Fruit fly (Drosophila melanogaster): ENCODE measurements around the gene dgt4.
A peak's percentile ranks its signal among the peaks of the same experiment; 100 is the strongest.

dgt4 gene

dm6 chrX:4113698-4114216, at the start of gene dgt4, which contains the start of gene Nsun2 (continued):
- TF ChIP-seq CG18262 (tag; optimal IDR thresholded peaks at IDR 0.05) (peak; percentile 0), CG10147 (GFP tag; optimal IDR thresholded peaks at IDR 0.05) (no peak), Jarid2 (GFP tag; optimal IDR thresholded peaks at IDR 0.05) (no peak), Oaz (GFP tag; IDR thresholded peaks at IDR 0.05) (no peak), CG12155 (GFP tag; optimal IDR thresholded peaks at IDR 0.05) (peak; percentile 28), Six4 (GFP tag; optimal IDR thresholded peaks at IDR 0.05) (no peak), tna (GFP tag; IDR thresholded peaks at IDR 0.05; ENCODE audit: partially characterized antibody) (0 out of 2 replicates have a peak, but pooled peaks have one; percentile 43), bowl (GFP tag; IDR thresholded peaks at IDR 0.05) (no peak), jumu (GFP tag; optimal IDR thresholded peaks at IDR 0.05) (peak; percentile 24), Adf1 (GFP tag; IDR thresholded peaks at IDR 0.05) (no peak), Oli (tag; optimal IDR thresholded peaks at IDR 0.05) (no peak), dan (GFP tag; IDR thresholded peaks at IDR 0.05) (no peak), bbx (GFP tag; IDR thresholded peaks at IDR 0.05; ENCODE audit: partially characterized antibody) (peak; percentile 37; the same call in 1 of the 2 replicates), toy (GFP tag; IDR thresholded peaks at IDR 0.05) (no peak), kah (GFP tag; optimal IDR thresholded peaks at IDR 0.05) (no peak), CG13775 (GFP tag; optimal IDR thresholded peaks at IDR 0.05) (peak; percentile 49), CG7839 (tag; optimal IDR thresholded peaks at IDR 0.05) (no peak), CG7372 (GFP tag; IDR thresholded peaks at IDR 0.05) (no peak), dm (GFP tag; optimal IDR thresholded peaks at IDR 0.05) (peak; percentile 64), org-1 (GFP tag; optimal IDR thresholded peaks at IDR 0.05) (no peak), Lpt (GFP tag; optimal IDR thresholded peaks at IDR 0.05) (no peak), CG30431 (GFP tag; optimal IDR thresholded peaks at IDR 0.05) (no peak), CG1024 (GFP tag; IDR thresholded peaks at IDR 0.05) (no peak), Sox102F (GFP tag; optimal IDR thresholded peaks at IDR 0.05) (no peak), gt (GFP tag; IDR thresholded peaks at IDR 0.05) (no peak), vvl (GFP tag; IDR thresholded peaks at IDR 0.05) (0 out of 2 replicates have a peak, but pooled peaks have one; percentile 33), sug (tag; optimal IDR thresholded peaks at IDR 0.05) (no peak), CG2120 (GFP tag; optimal IDR thresholded peaks at IDR 0.05) (peak; percentile 37), sisA (GFP tag; IDR thresholded peaks at IDR 0.05) (peak; percentile 35; the same call in 1 of the 2 replicates), insv (GFP tag; optimal IDR thresholded peaks at IDR 0.05) (no peak), CrebB (tag; optimal IDR thresholded peaks at IDR 0.05) (no peak), slp2 (GFP tag; optimal IDR thresholded peaks at IDR 0.05) (no peak), CG5953 (GFP tag; IDR thresholded peaks at IDR 0.05) (no peak), Gug (GFP tag; IDR thresholded peaks at IDR 0.05) (0 out of 4 replicates have a peak, but pooled peaks have one; percentile 5), CG10462 (GFP tag; optimal IDR thresholded peaks at IDR 0.05) (no peak), CG14860 (GFP tag; IDR thresholded peaks at IDR 0.05; ENCODE audit: partially characterized antibody) (no peak; the same call in 2 of the 3 replicates), tio (GFP tag; optimal IDR thresholded peaks at IDR 0.05) (no peak), BEAF-32 (GFP tag; optimal IDR thresholded peaks at IDR 0.05) (peak; percentile 74), Kr (GFP tag; optimal IDR thresholded peaks at IDR 0.05) (no peak), gfzf (GFP tag; optimal IDR thresholded peaks at IDR 0.05) (peak; percentile 13), pzg (GFP tag; optimal IDR thresholded peaks at IDR 0.05) (peak; percentile 22), sd (tag; optimal IDR thresholded peaks at IDR 0.05) (no peak), ssp (GFP tag; IDR thresholded peaks at IDR 0.05) (no peak), pnt (GFP tag; optimal IDR thresholded peaks at IDR 0.05) (no peak), knrl (GFP tag; IDR thresholded peaks at IDR 0.05; ENCODE audit: partially characterized antibody) (peak; percentile 63; the same call in 2 of the 3 replicates), grn (GFP tag; optimal IDR thresholded peaks at IDR 0.05) (no peak), YL-1 (GFP tag; optimal IDR thresholded peaks at IDR 0.05) (peak; percentile 49), HLH3B (GFP tag; IDR thresholded peaks at IDR 0.05) (no peak), CG31441 (GFP tag; IDR thresholded peaks at IDR 0.05) (0 out of 2 replicates have a peak, but pooled peaks have one; percentile 13), cwo (GFP tag; optimal IDR thresholded peaks at IDR 0.05) (no peak), Asciz (GFP tag; optimal IDR thresholded peaks at IDR 0.05) (no peak)

Measured in whole organism, embryonic.